Fruit fly (Drosophila melanogaster) whole organism, prepupa: Measurements from ENCODE around the gene CG5886.

Experiments
- Blimp-1 ChIP-seq: fragments of 200-800 bp; sonication (Bioruptor generic); optimal IDR thresholded peaks from 3 replicates; lab custom pipeline; 2017; ENCODE audit warnings: missing biosample characterization, missing genetic modification characterization, mild to moderate bottlenecking, moderate library complexity, missing genetic modification reagents
- CG11762 ChIP-seq: fragments of 200-800 bp; sonication (Bioruptor generic); optimal IDR thresholded peaks from 3 replicates; lab custom pipeline; 2016; ENCODE audit warnings: missing biosample characterization, missing genetic modification characterization; ENCODE audit not compliant: insufficient read depth
- CG15336 ChIP-seq: fragments of 200-800 bp; sonication (Bioruptor generic); IDR thresholded peaks from 2 replicates; pipeline ENCODE4 v1.3.6; 2022; ENCODE audit warnings: missing biosample characterization, missing genetic modification characterization
- CG1621 ChIP-seq: fragments of 200-800 bp; sonication (Bioruptor generic); optimal IDR thresholded peaks from 3 replicates; lab custom pipeline; 2018; ENCODE audit warnings: missing biosample characterization, mild to moderate bottlenecking, missing genetic modification characterization
- CG3032 ChIP-seq: fragments of 200-800 bp; optimal IDR thresholded peaks from 2 replicates; lab custom pipeline; 2019; ENCODE audit warnings: missing biosample characterization, mild to moderate bottlenecking, missing genetic modification characterization, moderate library complexity
- CG31627 ChIP-seq: fragments of 200-800 bp; sonication (Bioruptor generic); optimal IDR thresholded peaks from 3 replicates; lab custom pipeline; 2016; ENCODE audit warnings: missing biosample characterization, missing genetic modification characterization
- CG32006 ChIP-seq: fragments of 200-800 bp; sonication (Bioruptor generic); optimal IDR thresholded peaks from 3 replicates; lab custom pipeline; 2017; ENCODE audit warnings: missing biosample characterization, mild to moderate bottlenecking, missing genetic modification characterization
- CG3919 ChIP-seq: fragments of 200-800 bp; sonication (Bioruptor generic); optimal IDR thresholded peaks from 3 replicates; lab custom pipeline; 2016; ENCODE audit warnings: missing biosample characterization, missing genetic modification characterization
- CG6163 ChIP-seq: fragments of 200-800 bp; sonication (Bioruptor generic); IDR thresholded peaks from 3 replicates; pipeline ENCODE4 v1.3.6; 2022; ENCODE audit warnings: missing biosample characterization, missing genetic modification characterization
- CG6276 ChIP-seq: fragments of 200-800 bp; sonication (Bioruptor generic); optimal IDR thresholded peaks from 2 replicates; lab custom pipeline; 2017; ENCODE audit warnings: missing biosample characterization, mild to moderate bottlenecking, missing genetic modification characterization
- CG6792 ChIP-seq: fragments of 200-800 bp; sonication (Bioruptor generic); optimal IDR thresholded peaks from 3 replicates; lab custom pipeline; 2016; ENCODE audit warnings: missing biosample characterization, missing genetic modification characterization
- CG7368 ChIP-seq: fragments of 200-800 bp; sonication (Bioruptor generic); optimal IDR thresholded peaks from 3 replicates; lab custom pipeline; 2016; ENCODE audit warnings: missing biosample characterization, missing genetic modification characterization
- CG8119 ChIP-seq: fragments of 200-800 bp; sonication (Bioruptor generic); IDR thresholded peaks from 3 replicates; pipeline ENCODE4 v1.3.6; 2022; ENCODE audit warnings: missing biosample characterization, missing genetic modification characterization
- CG8319 ChIP-seq: fragments of 200-800 bp; sonication (Bioruptor generic); optimal IDR thresholded peaks from 3 replicates; lab custom pipeline; 2016; ENCODE audit warnings: missing biosample characterization, missing genetic modification characterization
- CG8632 ChIP-seq: fragments of 200-800 bp; sonication (Bioruptor generic); optimal IDR thresholded peaks from 3 replicates; lab custom pipeline; 2016; ENCODE audit warnings: missing biosample characterization, missing genetic modification characterization
- CG9139 ChIP-seq: fragments of 200-800 bp; sonication (Bioruptor generic); optimal IDR thresholded peaks from 3 replicates; lab custom pipeline; 2017; ENCODE audit warnings: missing biosample characterization, mild to moderate bottlenecking, missing genetic modification characterization
- Eip75B ChIP-seq: fragments of 200-800 bp; sonication (Bioruptor generic); optimal IDR thresholded peaks from 3 replicates; lab custom pipeline; 2016; ENCODE audit warnings: missing biosample characterization, missing genetic modification characterization
- Ets96B ChIP-seq: fragments of 200-800 bp; optimal IDR thresholded peaks from 2 replicates; lab custom pipeline; 2019; ENCODE audit warnings: missing biosample characterization, mild to moderate bottlenecking, missing genetic modification characterization, moderate library complexity
- Hr39 ChIP-seq: fragments of 200-800 bp; sonication (Bioruptor generic); optimal IDR thresholded peaks from 2 replicates; lab custom pipeline; 2016; ENCODE audit warnings: missing biosample characterization, missing genetic modification characterization
- Hr4 ChIP-seq: fragments of 200-800 bp; sonication (Bioruptor generic); optimal IDR thresholded peaks from 3 replicates; lab custom pipeline; 2016; ENCODE audit warnings: missing biosample characterization, missing genetic modification characterization
- Met ChIP-seq: fragments of 200-800 bp; sonication (Bioruptor generic); optimal IDR thresholded peaks from 3 replicates; lab custom pipeline; 2016; ENCODE audit warnings: missing biosample characterization, missing genetic modification characterization
- Smox ChIP-seq: fragments of 200-800 bp; sonication (Bioruptor generic); optimal IDR thresholded peaks from 3 replicates; lab custom pipeline; 2016; ENCODE audit warnings: missing biosample characterization, missing genetic modification characterization
- Sox102F ChIP-seq: fragments of 200-800 bp; sonication (Bioruptor generic); optimal IDR thresholded peaks from 2 replicates; lab custom pipeline; 2016; ENCODE audit warnings: missing biosample characterization, mild to moderate bottlenecking, missing genetic modification characterization
- achi ChIP-seq: fragments of 200-800 bp; sonication (Bioruptor generic); optimal IDR thresholded peaks from 3 replicates; lab custom pipeline; 2016; ENCODE audit warnings: missing biosample characterization, missing genetic modification characterization
- cyc ChIP-seq: fragments of 200-800 bp; sonication (Bioruptor generic); optimal IDR thresholded peaks from 3 replicates; lab custom pipeline; 2016; ENCODE audit warnings: missing biosample characterization, missing genetic modification characterization
- dsx ChIP-seq: fragments of 200-800 bp; optimal IDR thresholded peaks from 3 replicates; lab custom pipeline; 2019; ENCODE audit warnings: missing biosample characterization, mild to moderate bottlenecking, missing genetic modification characterization, moderate library complexity; ENCODE audit not compliant: poor library complexity, severe bottlenecking
- eg ChIP-seq: fragments of 200-800 bp; sonication (Bioruptor generic); IDR thresholded peaks from 3 replicates; pipeline ENCODE4 v1.3.6; 2022; ENCODE audit warnings: missing biosample characterization, missing genetic modification characterization
- fd59A ChIP-seq: fragments of 200-800 bp; sonication (Bioruptor generic); optimal IDR thresholded peaks from 2 replicates; lab custom pipeline; 2017; ENCODE audit warnings: missing biosample characterization, mild to moderate bottlenecking, missing genetic modification characterization, missing genetic modification reagents
- fkh ChIP-seq: fragments of 200-800 bp; sonication (Bioruptor generic); optimal IDR thresholded peaks from 3 replicates; lab custom pipeline; 2017; ENCODE audit warnings: missing biosample characterization, mild to moderate bottlenecking, missing genetic modification characterization, moderate library complexity
- net ChIP-seq: fragments of 200-800 bp; sonication (Bioruptor generic); optimal IDR thresholded peaks from 3 replicates; lab custom pipeline; 2016; ENCODE audit warnings: missing biosample characterization, missing genetic modification characterization
- salr ChIP-seq, 2 experiments: fragments of 200-800 bp; sonication (Bioruptor generic); optimal IDR thresholded peaks; 3 replicates each; lab custom pipeline; 2016 to 2018; ENCODE audit warnings: missing biosample characterization in 2 of 2, missing genetic modification characterization in 2 of 2, mild to moderate bottlenecking in 1 of 2
- ss ChIP-seq, 2 experiments: fragments of 200-800 bp; sonication (Bioruptor generic); optimal IDR thresholded peaks; 2 replicates in 1 of 2; 3 replicates in 1 of 2; lab custom pipeline; 2017 to 2018; ENCODE audit warnings: mild to moderate bottlenecking in 2 of 2, missing biosample characterization in 2 of 2, missing genetic modification characterization in 2 of 2, moderate library complexity in 1 of 2
- svp ChIP-seq: fragments of 200-800 bp; sonication (Bioruptor generic); peaks from one replicate; lab custom pipeline; 2016; ENCODE audit warnings: missing biosample characterization, missing genetic modification characterization
- topi ChIP-seq: fragments of 200-800 bp; sonication (Bioruptor generic); optimal IDR thresholded peaks from 3 replicates; lab custom pipeline; 2016; ENCODE audit warnings: missing biosample characterization, missing genetic modification characterization

The CG5886 gene

dm6 chr3R:25830128-25830527 is 21.3 kb upstream of the CG5886 start, which contains the start of gene Sfp96F:
TSS of gene Sfp96F (minus strand) at chr3R:25830228.
- no peak for TF ChIP-seq CG6276 (GFP tag; lab: Kevin White, UChicago)
- no peak for TF ChIP-seq CG32006 (GFP tag; lab: Kevin White, UChicago)
- no peak for TF ChIP-seq Smox (GFP tag; lab: Kevin White, UChicago)
- TF ChIP-seq CG7368 (GFP tag; lab: Kevin White, UChicago) = no peak
- no peak for TF ChIP-seq fkh (GFP tag; lab: Kevin White, UChicago)

dm6 chr3R:25830814-25831213 is 20.6 kb upstream of the CG5886 start, which contains the start of gene Mst57Db:
TSS of gene Mst57Db (minus strand) at chr3R:25830914.
- TF ChIP-seq achi (GFP tag; lab: Kevin White, UChicago) (no peak), CG3919 (GFP tag; lab: Kevin White, UChicago) (no peak), CG9139 (GFP tag; lab: Kevin White, UChicago) (no peak), CG7368 (GFP tag; lab: Kevin White, UChicago) (no peak), CG8632 (GFP tag; lab: Kevin White, UChicago) (no peak)

dm6 chr3R:25831799-25832280 is 19.6 kb upstream of the CG5886 start, which contains the start of the genes Mst57Da and alpha4GT2:
TSS of gene Mst57Da (minus strand) at chr3R:25831899.
TSS of gene alpha4GT2 (plus strand) at chr3R:25832230.
- TF ChIP-seq CG8319 (GFP tag; lab: Kevin White, UChicago) (no peak), Blimp-1 (GFP tag; lab: Kevin White, UChicago) (no peak), Smox (GFP tag; lab: Kevin White, UChicago) (no peak), achi (GFP tag; lab: Kevin White, UChicago) (no peak), CG6276 (GFP tag; lab: Kevin White, UChicago) (no peak), net (GFP tag; lab: Kevin White, UChicago) (no peak)

- TF ChIP-seq fd59A (GFP tag; lab: Kevin White, UChicago) (no peak), Blimp-1 (GFP tag; lab: Kevin White, UChicago) (no peak), CG15336 (GFP tag; lab: Robert Waterston, UW) (peak; percentile 58), CG6163 (GFP tag; lab: Robert Waterston, UW) (peak; percentile 41; the same call in 1 of the 3 replicates), eg (peak; percentile 53; the same call in 1 of the 3 replicates), CG11762 (GFP tag; lab: Kevin White, UChicago) (no peak), svp (GFP tag; lab: Kevin White, UChicago) (peak; percentile 9), CG32006 (GFP tag; lab: Kevin White, UChicago) (peak; percentile 30), Sox102F (GFP tag; lab: Kevin White, UChicago) (no peak), CG6792 (no peak), achi (GFP tag; lab: Kevin White, UChicago) (peak; percentile 16), CG8119 (GFP tag; lab: Robert Waterston, UW) (peak; percentile 42; the same call in 1 of the 3 replicates), Eip75B (GFP tag; lab: Kevin White, UChicago) (no peak), Ets96B (peak; percentile 10), CG31627 (GFP tag; lab: Kevin White, UChicago) (no peak), Met (GFP tag; lab: Kevin White, UChicago) (no peak), CG1621 (tag; lab: Kevin White, UChicago) (no peak), topi (GFP tag; lab: Kevin White, UChicago) (no peak), Hr39 (GFP tag; lab: Kevin White, UChicago) (no peak), CG3919 (GFP tag; lab: Kevin White, UChicago) (peak; percentile 12), ss (GFP tag; optimal IDR thresholded peaks at IDR 0.05; lab: Kevin White, UChicago) (no peak), cyc (GFP tag; lab: Kevin White, UChicago) (no peak), CG3032 (tag; lab: Kevin White, UChicago) (peak; percentile 23), dsx (GFP tag; lab: Kevin White, UChicago) (no peak), salr (GFP tag; optimal IDR thresholded peaks at IDR 0.05; lab: Kevin White, UChicago) (no peak), Hr4 (GFP tag; lab: Kevin White, UChicago) (peak; percentile 7)
Observed at dm6 chr3R:25854825-25855224, 3.4 kb downstream of the CG5886 start.
